Fruit fly (Drosophila melanogaster) whole organism, embryonic: ENCODE data around the gene Arv1.

Experiments
- Ada2b ChIP-seq: fragments of 200-800 bp; sonication (Bioruptor generic); IDR thresholded peaks from 2 replicates; pipeline ENCODE4 v1.3.6; 2022; ENCODE audit warnings: missing biosample characterization, missing genetic modification characterization
- BEAF-32 ChIP-seq: fragments of 200-800 bp; sonication (Bioruptor generic); optimal IDR thresholded peaks from 3 replicates; lab custom pipeline; 2017; ENCODE audit warnings: missing biosample characterization, missing genetic modification characterization, mild to moderate bottlenecking, moderate library complexity, missing genetic modification reagents
- CG10565 ChIP-seq: fragments of 200-800 bp; sonication (Bioruptor generic); optimal IDR thresholded peaks from 3 replicates; lab custom pipeline; 2016; ENCODE audit warnings: missing biosample characterization, mild to moderate bottlenecking, missing genetic modification characterization
- CG12769 ChIP-seq: fragments of 200-800 bp; sonication (Bioruptor generic); optimal IDR thresholded peaks from 2 replicates; lab custom pipeline; 2019; ENCODE audit warnings: missing biosample characterization, mild to moderate bottlenecking, missing genetic modification characterization, moderate library complexity
- CG13287 ChIP-seq: fragments of 200-800 bp; sonication (Bioruptor generic); IDR thresholded peaks from 2 replicates; pipeline ENCODE4 v1.3.6; 2022; ENCODE audit warnings: missing biosample characterization, missing genetic modification characterization; ENCODE audit not compliant: partially characterized antibody
- CG14860 ChIP-seq: fragments of 200-800 bp; sonication (Bioruptor generic); IDR thresholded peaks from 3 replicates; pipeline ENCODE4 v1.3.6; 2022; ENCODE audit warnings: missing biosample characterization, missing genetic modification characterization; ENCODE audit not compliant: partially characterized antibody
- CG15479 ChIP-seq: fragments of 200-800 bp; sonication (Bioruptor generic); optimal IDR thresholded peaks from 3 replicates; lab custom pipeline; 2019; ENCODE audit warnings: missing biosample characterization, mild to moderate bottlenecking, missing genetic modification characterization, moderate library complexity
- CG16779 ChIP-seq: fragments of 200-800 bp; sonication (Bioruptor generic); IDR thresholded peaks from 2 replicates; pipeline ENCODE4 v1.3.6; 2022; ENCODE audit warnings: missing biosample characterization, missing genetic modification characterization
- CG18764 ChIP-seq: fragments of 200-800 bp; sonication (Bioruptor generic); optimal IDR thresholded peaks from 3 replicates; lab custom pipeline; 2016; ENCODE audit warnings: missing biosample characterization, missing genetic modification characterization
- CG2116 ChIP-seq: fragments of 200-800 bp; sonication (Bioruptor generic); optimal IDR thresholded peaks from 3 replicates; lab custom pipeline; 2018; ENCODE audit warnings: missing biosample characterization, mild to moderate bottlenecking, missing genetic modification characterization
- CG2875 ChIP-seq: fragments of 200-800 bp; sonication (Bioruptor generic); optimal IDR thresholded peaks from 2 replicates; lab custom pipeline; 2017; ENCODE audit warnings: missing biosample characterization, mild to moderate bottlenecking, missing genetic modification characterization, missing genetic modification reagents
- CG3065 ChIP-seq: fragments of 200-800 bp; sonication (Bioruptor generic); optimal IDR thresholded peaks from 2 replicates; lab custom pipeline; 2016; ENCODE audit warnings: missing biosample characterization, missing genetic modification characterization
- CG32767 ChIP-seq: fragments of 200-800 bp; sonication (Bioruptor generic); IDR thresholded peaks from 2 replicates; pipeline ENCODE4 v1.3.6; 2022; ENCODE audit warnings: missing biosample characterization, missing genetic modification characterization
- CG6654 ChIP-seq: fragments of 200-800 bp; sonication (Bioruptor generic); optimal IDR thresholded peaks from 2 replicates; lab custom pipeline; 2017; ENCODE audit warnings: missing biosample characterization, mild to moderate bottlenecking, missing genetic modification characterization
- CG7745 ChIP-seq: fragments of 200-800 bp; sonication (Bioruptor generic); optimal IDR thresholded peaks from 2 replicates; lab custom pipeline; 2018; ENCODE audit warnings: missing biosample characterization, mild to moderate bottlenecking, missing genetic modification characterization, moderate library complexity
- CG8765 ChIP-seq: fragments of 200-800 bp; sonication (Bioruptor generic); IDR thresholded peaks from 2 replicates; pipeline ENCODE4 v1.3.6; 2022; ENCODE audit warnings: missing biosample characterization, missing genetic modification characterization
- CG8944 ChIP-seq: fragments of 200-800 bp; sonication (Bioruptor generic); optimal IDR thresholded peaks from 3 replicates; lab custom pipeline; 2016; ENCODE audit warnings: missing biosample characterization, missing genetic modification characterization
- CG9609 ChIP-seq: fragments of 200-800 bp; sonication (Bioruptor generic); optimal IDR thresholded peaks from 3 replicates; lab custom pipeline; 2016; ENCODE audit warnings: missing biosample characterization, missing genetic modification characterization
- CoRest ChIP-seq: fragments of 200-800 bp; sonication (Bioruptor generic); optimal IDR thresholded peaks from 3 replicates; lab custom pipeline; 2018; ENCODE audit warnings: missing biosample characterization, mild to moderate bottlenecking, missing genetic modification characterization, moderate library complexity
- Dek ChIP-seq: fragments of 200-800 bp; sonication (Bioruptor generic); optimal IDR thresholded peaks from 3 replicates; lab custom pipeline; 2019; ENCODE audit warnings: missing biosample characterization, mild to moderate bottlenecking, missing genetic modification characterization, moderate library complexity
- Dip2 ChIP-seq: fragments of 200-800 bp; sonication (Bioruptor generic); IDR thresholded peaks from 2 replicates; pipeline ENCODE4 v1.3.6; 2022; ENCODE audit warnings: missing biosample characterization, missing genetic modification characterization
- Dp ChIP-seq: fragments of 200-800 bp; sonication (Bioruptor generic); optimal IDR thresholded peaks from 2 replicates; lab custom pipeline; 2018; ENCODE audit warnings: missing biosample characterization, mild to moderate bottlenecking, missing genetic modification characterization, moderate library complexity
- Hmx ChIP-seq: fragments of 200-800 bp; sonication (Bioruptor generic); optimal IDR thresholded peaks from 2 replicates; lab custom pipeline; 2016; ENCODE audit warnings: missing biosample characterization, missing genetic modification characterization
- NC2β ChIP-seq: fragments of 200-800 bp; sonication (Bioruptor generic); optimal IDR thresholded peaks from 2 replicates; lab custom pipeline; 2016; ENCODE audit warnings: missing biosample characterization, missing genetic modification characterization
- Neu2 ChIP-seq: fragments of 200-800 bp; sonication (Bioruptor generic); optimal IDR thresholded peaks from 3 replicates; lab custom pipeline; 2016; ENCODE audit warnings: missing biosample characterization, missing genetic modification characterization, borderline replicate concordance
- Nf-YC ChIP-seq: fragments of 200-800 bp; optimal IDR thresholded peaks from 3 replicates; lab custom pipeline; 2019; ENCODE audit warnings: missing biosample characterization, mild to moderate bottlenecking, missing genetic modification characterization, moderate library complexity
- Pdp1 ChIP-seq, 2 experiments: fragments of 200-800 bp; sonication (Bioruptor generic); optimal IDR thresholded peaks; 3 replicates each; lab custom pipeline; 2016; ENCODE audit warnings: missing biosample characterization in 2 of 2, missing genetic modification characterization in 2 of 2, mild to moderate bottlenecking in 1 of 2, moderate library complexity in 1 of 2
- Ptx1 ChIP-seq: fragments of 200-800 bp; sonication (Bioruptor generic); IDR thresholded peaks from 2 replicates; pipeline ENCODE4 v1.3.6; 2022; ENCODE audit warnings: missing biosample characterization, missing genetic modification characterization
- az2 ChIP-seq: fragments of 200-800 bp; sonication (Bioruptor generic); optimal IDR thresholded peaks from 3 replicates; lab custom pipeline; 2016; ENCODE audit warnings: missing biosample characterization, missing genetic modification characterization
- crol ChIP-seq: fragments of 200-800 bp; sonication (Bioruptor generic); IDR thresholded peaks from 2 replicates; pipeline ENCODE4 v1.3.6; 2022; ENCODE audit warnings: missing biosample characterization, missing genetic modification characterization
- fd3F ChIP-seq: fragments of 200-800 bp; sonication (Bioruptor generic); optimal IDR thresholded peaks from 2 replicates; lab custom pipeline; 2018; ENCODE audit warnings: missing biosample characterization, mild to moderate bottlenecking, missing genetic modification characterization, moderate library complexity
- fd96Cb ChIP-seq: fragments of 200-800 bp; sonication (Bioruptor generic); optimal IDR thresholded peaks from 2 replicates; lab custom pipeline; 2018; ENCODE audit warnings: missing biosample characterization, mild to moderate bottlenecking, missing genetic modification characterization, moderate library complexity
- gem ChIP-seq: fragments of 200-800 bp; sonication (Bioruptor generic); optimal IDR thresholded peaks from 2 replicates; lab custom pipeline; 2019; ENCODE audit warnings: missing biosample characterization, mild to moderate bottlenecking, missing genetic modification characterization, moderate library complexity
- gfzf ChIP-seq: fragments of 200-800 bp; sonication (Bioruptor generic); optimal IDR thresholded peaks from 2 replicates; lab custom pipeline; 2016; ENCODE audit warnings: missing biosample characterization, mild to moderate bottlenecking, missing genetic modification characterization, moderate library complexity
- grn ChIP-seq: fragments of 200-800 bp; sonication (Bioruptor generic); optimal IDR thresholded peaks from 3 replicates; lab custom pipeline; 2017; ENCODE audit warnings: missing biosample characterization, missing genetic modification characterization
- gro ChIP-seq: fragments of 200-800 bp; sonication (Bioruptor generic); optimal IDR thresholded peaks from 2 replicates; lab custom pipeline; 2016; ENCODE audit warnings: missing biosample characterization, missing genetic modification characterization
- hth ChIP-seq: fragments of >200 bp; optimal IDR thresholded peaks from 2 replicates; lab custom pipeline; 2017; ENCODE audit warnings: inconsistent platforms
- kah ChIP-seq: fragments of 200-800 bp; sonication (Bioruptor generic); optimal IDR thresholded peaks from 2 replicates; lab custom pipeline; 2018; ENCODE audit warnings: missing biosample characterization, mild to moderate bottlenecking, missing genetic modification characterization
- lola ChIP-seq, 3 experiments: fragments of >200 bp in 2 of 3; fragments of 200-800 bp in 1 of 3; sonication (Bioruptor generic) in 1 of 3; optimal IDR thresholded peaks; 2 replicates each; lab custom pipeline; 2017 to 2019; ENCODE audit warnings: missing biosample characterization in 3 of 3, missing genetic modification characterization in 3 of 3, mild to moderate bottlenecking in 1 of 3, moderate library complexity in 1 of 3
- mld ChIP-seq: fragments of 200-800 bp; sonication (Bioruptor generic); IDR thresholded peaks from 3 replicates; pipeline ENCODE4 v1.3.6; 2022; ENCODE audit warnings: missing biosample characterization, missing genetic modification characterization; ENCODE audit not compliant: partially characterized antibody
- nerfin-2 ChIP-seq: fragments of 200-800 bp; sonication (Bioruptor generic); IDR thresholded peaks from 2 replicates; pipeline ENCODE4 v1.3.6; 2022; ENCODE audit warnings: missing biosample characterization, missing genetic modification characterization; ENCODE audit not compliant: partially characterized antibody
- p53 ChIP-seq: fragments of 200-800 bp; sonication (Bioruptor generic); optimal IDR thresholded peaks from 2 replicates; lab custom pipeline; 2016; ENCODE audit warnings: missing biosample characterization, missing genetic modification characterization
- peb ChIP-seq: fragments of 200-800 bp; sonication (Bioruptor generic); IDR thresholded peaks from 2 replicates; pipeline ENCODE4 v1.3.6; 2022; ENCODE audit warnings: missing biosample characterization, missing genetic modification characterization
- pnt ChIP-seq: fragments of 200-800 bp; sonication (Bioruptor generic); optimal IDR thresholded peaks from 3 replicates; lab custom pipeline; 2016; ENCODE audit warnings: missing biosample characterization, missing genetic modification characterization
- sc ChIP-seq, 3 experiments: fragments of >200 bp in 2 of 3; fragments of 200-800 bp in 1 of 3; sonication (Bioruptor generic) in 1 of 3; optimal IDR thresholded peaks; 2 replicates in 2 of 3; 3 replicates in 1 of 3; lab custom pipeline; 2017; ENCODE audit warnings: mild to moderate bottlenecking in 1 of 3, missing biosample characterization in 1 of 3, missing genetic modification characterization in 1 of 3, missing genetic modification reagents in 1 of 3
- stc ChIP-seq: fragments of 200-800 bp; sonication (Bioruptor generic); IDR thresholded peaks from 2 replicates; pipeline ENCODE4 v1.3.6; 2022; ENCODE audit warnings: missing biosample characterization, missing genetic modification characterization
- tll ChIP-seq, 2 experiments: fragments of 200-800 bp in 1 of 2; fragments of >200 bp in 1 of 2; sonication (Bioruptor generic) in 1 of 2; optimal IDR thresholded peaks; 2 replicates each; lab custom pipeline; 2017 to 2019; ENCODE audit warnings: missing biosample characterization in 2 of 2, missing genetic modification characterization in 2 of 2, mild to moderate bottlenecking in 1 of 2, moderate library complexity in 1 of 2
- trh ChIP-seq: fragments of 200-800 bp; sonication (Bioruptor generic); optimal IDR thresholded peaks from 2 replicates; lab custom pipeline; 2016; ENCODE audit warnings: missing biosample characterization, missing genetic modification characterization
- tup ChIP-seq: fragments of 200-800 bp; sonication (Bioruptor generic); optimal IDR thresholded peaks from 2 replicates; lab custom pipeline; 2016; ENCODE audit warnings: missing biosample characterization, mild to moderate bottlenecking, missing genetic modification characterization, moderate library complexity

Arv1 gene

DNA sequence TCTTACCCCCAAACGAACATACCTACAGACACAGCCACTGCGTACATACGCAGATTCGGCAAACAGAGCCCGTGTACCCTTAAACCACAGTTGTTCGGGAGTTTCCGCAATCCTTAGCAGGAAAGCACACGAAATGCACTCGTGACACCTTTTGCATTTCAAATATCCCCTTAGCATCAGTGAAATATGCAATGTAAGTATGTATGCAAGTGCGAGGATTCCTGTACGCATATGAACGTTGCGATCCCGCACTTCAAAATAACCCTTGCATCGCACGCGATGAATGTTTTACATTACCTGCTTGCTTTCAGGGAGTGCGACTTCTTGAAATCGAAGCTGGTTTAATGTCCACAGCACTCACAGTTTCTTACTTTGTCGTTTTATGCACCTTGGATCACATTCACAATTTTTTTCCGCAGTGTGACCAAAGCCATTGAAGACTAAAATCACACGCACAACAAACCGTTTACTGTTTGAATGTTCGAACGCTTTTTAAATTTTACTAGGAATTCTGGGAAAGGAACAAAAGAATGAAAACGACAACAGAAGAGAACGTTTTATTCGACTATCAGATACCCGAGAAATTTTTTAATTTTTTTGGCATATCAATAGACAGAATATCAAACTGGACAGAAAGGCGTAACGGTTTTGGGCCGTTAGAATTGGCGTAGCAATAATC, 4.3 kb upstream of the Arv1 start, which contains the start of gene Mkrn1 (continued):
- TF ChIP-seq hth (lab: Kevin White, UChicago) = no peak
- no peak for TF ChIP-seq sc (optimal IDR thresholded peaks at IDR 0.05; lab: Kevin White, UChicago)
- TF ChIP-seq sc (GFP tag; optimal IDR thresholded peaks at IDR 0.05; lab: Kevin White, UChicago) = no peak
- TF ChIP-seq nerfin-2 = peak; percentile 88
- TF ChIP-seq CG3065 (GFP tag; lab: Kevin White, UChicago) = no peak
- no peak for TF ChIP-seq fd3F (GFP tag; lab: Kevin White, UChicago)
- peak; percentile 9 for TF ChIP-seq CG2116
- TF ChIP-seq CG10565 (GFP tag; lab: Kevin White, UChicago) = no peak
- no peak for TF ChIP-seq grn (GFP tag; lab: Kevin White, UChicago)
- no peak for TF ChIP-seq Dek (tag; lab: Kevin White, UChicago)
- TF ChIP-seq Pdp1 (GFP tag; optimal IDR thresholded peaks at IDR 0.05; lab: Kevin White, UChicago) = peak in 1 of 2 experiments; percentile 21
- TF ChIP-seq mld = peak; percentile 78
- TF ChIP-seq CG9609 (GFP tag; lab: Kevin White, UChicago) = no peak
- TF ChIP-seq tll (GFP tag; optimal IDR thresholded peaks at IDR 0.05; lab: Kevin White, UChicago) = no peak
- TF ChIP-seq trh (GFP tag; lab: Kevin White, UChicago) = no peak
- TF ChIP-seq pnt (GFP tag; lab: Kevin White, UChicago) = no peak
- no peak for TF ChIP-seq lola (GFP tag; optimal IDR thresholded peaks at IDR 0.05; lab: Kevin White, UChicago)
- TF ChIP-seq peb = no peak
- no peak for TF ChIP-seq Ptx1 (GFP tag; lab: Robert Waterston, UW)
- TF ChIP-seq Neu2 (GFP tag; lab: Kevin White, UChicago) = no peak
- no peak for TF ChIP-seq CG12769 (tag; lab: Kevin White, UChicago)
- no peak for TF ChIP-seq az2
- TF ChIP-seq crol (GFP tag; lab: Robert Waterston, UW) = no peak
- TF ChIP-seq CG18764 (GFP tag; lab: Kevin White, UChicago) = no peak
- TF ChIP-seq CG8944 (GFP tag; lab: Kevin White, UChicago) = no peak
- TF ChIP-seq gem = no peak
- TF ChIP-seq CG32767 (GFP tag; lab: Robert Waterston, UW) = no peak
- peak; percentile 38 for TF ChIP-seq Dp (GFP tag; lab: Kevin White, UChicago)
- no peak for TF ChIP-seq Ada2b
- no peak for TF ChIP-seq CG2875 (GFP tag; lab: Kevin White, UChicago)
- no peak for TF ChIP-seq kah (GFP tag; lab: Kevin White, UChicago)
- TF ChIP-seq tup (GFP tag; lab: Kevin White, UChicago) = no peak
- no peak for TF ChIP-seq stc (GFP tag; lab: Robert Waterston, UW)
- no peak for TF ChIP-seq CG7745
- peak; percentile 97 for TF ChIP-seq CG14860
- TF ChIP-seq Nf-YC (tag; lab: Kevin White, UChicago) = no peak
- peak; percentile 32 for TF ChIP-seq NC2β (GFP tag; lab: Kevin White, UChicago)
- no peak for TF ChIP-seq CG15479
- peak; percentile 53 for TF ChIP-seq BEAF-32 (GFP tag; lab: Kevin White, UChicago)
- TF ChIP-seq CG13287 (GFP tag; lab: Robert Waterston, UW) = peak; percentile 70
- no peak for TF ChIP-seq fd96Cb
- TF ChIP-seq Dip2 = no peak
- no peak for TF ChIP-seq CG8765 (GFP tag; lab: Robert Waterston, UW)
- no peak for TF ChIP-seq CG6654 (GFP tag; lab: Kevin White, UChicago)
- peak; percentile 35 for TF ChIP-seq gro (GFP tag; lab: Kevin White, UChicago)
- peak; percentile 91 for TF ChIP-seq gfzf (GFP tag; lab: Kevin White, UChicago)
- TF ChIP-seq Hmx (GFP tag; lab: Kevin White, UChicago) = no peak
- TF ChIP-seq CG16779 (GFP tag; lab: Robert Waterston, UW) = no peak
- TF ChIP-seq CoRest (tag; lab: Kevin White, UChicago) = no peak
- TF ChIP-seq p53 (GFP tag; lab: Kevin White, UChicago) = no peak
